Fruit fly (Drosophila melanogaster) whole organism, wandering third instar larva: ENCODE results near the gene CG17568.

Source experiments
- Abd-B ChIP-seq: fragments of >200 bp; optimal IDR thresholded peaks from 2 replicates; lab custom pipeline; 2017; ENCODE audit warnings: missing biosample characterization, missing genetic modification characterization
- CG32264 ChIP-seq: fragments of 200-800 bp; sonication (Bioruptor generic); optimal IDR thresholded peaks from 2 replicates; lab custom pipeline; 2016; ENCODE audit warnings: missing biosample characterization, missing genetic modification characterization
- CG9705 ChIP-seq: fragments of 200-800 bp; sonication (Bioruptor generic); optimal IDR thresholded peaks from 2 replicates; lab custom pipeline; 2018; ENCODE audit warnings: missing biosample characterization, mild to moderate bottlenecking, missing genetic modification characterization
- CrebA ChIP-seq: fragments of 200-800 bp; sonication (Bioruptor generic); optimal IDR thresholded peaks from 2 replicates; lab custom pipeline; 2016; ENCODE audit warnings: missing biosample characterization, mild to moderate bottlenecking, missing genetic modification characterization, borderline replicate concordance
- Dfd ChIP-seq: fragments of >200 bp; optimal IDR thresholded peaks from 2 replicates; lab custom pipeline; 2017; ENCODE audit warnings: missing biosample characterization, missing genetic modification characterization
- Dif ChIP-seq: fragments of 200-275, 200-300 bp; sonication (Bioruptor generic); optimal IDR thresholded peaks from 2 replicates; lab custom pipeline; 2018; ENCODE audit warnings: missing biosample characterization, missing genetic modification characterization; ENCODE audit not compliant: partially characterized antibody
- GATAd ChIP-seq: sonication (Bioruptor generic); optimal IDR thresholded peaks from 2 replicates; lab custom pipeline; 2016; ENCODE audit warnings: missing biosample characterization, missing genetic modification characterization
- HLH106 ChIP-seq: fragments of 200-800 bp; optimal IDR thresholded peaks from 3 replicates; lab custom pipeline; 2019; ENCODE audit warnings: missing biosample characterization, mild to moderate bottlenecking, missing genetic modification characterization, moderate library complexity
- Hnf4 ChIP-seq: fragments of 200-800 bp; sonication (Bioruptor generic); optimal IDR thresholded peaks from 2 replicates; lab custom pipeline; 2016; ENCODE audit warnings: missing biosample characterization, mild to moderate bottlenecking, missing genetic modification characterization
- Hr78 ChIP-seq: fragments of >200 bp; optimal IDR thresholded peaks from 2 replicates; lab custom pipeline; 2017; ENCODE audit warnings: missing biosample characterization, missing genetic modification characterization
- Hr83 ChIP-seq: fragments of 200-300 bp; sonication (Bioruptor generic); optimal IDR thresholded peaks from 2 replicates; lab custom pipeline; 2016; ENCODE audit warnings: missing biosample characterization, mild to moderate bottlenecking, missing genetic modification characterization, moderate library complexity; ENCODE audit not compliant: poor library complexity, severe bottlenecking
- Jra ChIP-seq: sonication (Bioruptor generic); optimal IDR thresholded peaks from 2 replicates; lab custom pipeline; 2016; ENCODE audit warnings: missing biosample characterization, missing genetic modification characterization
- Myc ChIP-seq: fragments of >200 bp; optimal IDR thresholded peaks from 2 replicates; lab custom pipeline; 2017
- OdsH ChIP-seq: fragments of 200-800 bp; sonication (Bioruptor generic); optimal IDR thresholded peaks from 2 replicates; lab custom pipeline; 2016; ENCODE audit warnings: missing biosample characterization, mild to moderate bottlenecking, missing genetic modification characterization
- Rel ChIP-seq, 2 experiments: fragments of 200-800 bp; sonication (Bioruptor generic) in 1 of 2; optimal IDR thresholded peaks; 2 replicates in 1 of 2; 3 replicates in 1 of 2; lab custom pipeline; 2016 to 2019; ENCODE audit warnings: mild to moderate bottlenecking in 2 of 2, missing biosample characterization in 2 of 2, missing genetic modification characterization in 2 of 2, moderate library complexity in 1 of 2
- Sp1 ChIP-seq: fragments of 200-800 bp; sonication (Bioruptor generic); optimal IDR thresholded peaks from 3 replicates; lab custom pipeline; 2019; ENCODE audit warnings: missing biosample characterization, mild to moderate bottlenecking, missing genetic modification characterization, moderate library complexity
- Vsx2 ChIP-seq: fragments of 200-300, 225-300 bp; sonication (Bioruptor generic); optimal IDR thresholded peaks from 2 replicates; lab custom pipeline; 2018; ENCODE audit warnings: missing biosample characterization, missing genetic modification characterization; ENCODE audit not compliant: partially characterized antibody
- br ChIP-seq: fragments of 200-800 bp; sonication (Bioruptor generic); optimal IDR thresholded peaks from 2 replicates; lab custom pipeline; 2016; ENCODE audit warnings: missing biosample characterization, missing genetic modification characterization
- brk ChIP-seq: fragments of 200-800 bp; sonication (Bioruptor generic); optimal IDR thresholded peaks from 2 replicates; lab custom pipeline; 2016; ENCODE audit warnings: missing biosample characterization, mild to moderate bottlenecking, missing genetic modification characterization
- dl ChIP-seq, 2 experiments: fragments of 175-275, 200-275 bp in 1 of 2; fragments of 200-275 bp in 1 of 2; sonication (Bioruptor generic); optimal IDR thresholded peaks; lab custom pipeline; 2018; ENCODE audit warnings: mild to moderate bottlenecking in 2 of 2, missing biosample characterization in 2 of 2, missing genetic modification characterization in 2 of 2, moderate library complexity in 2 of 2; ENCODE audit not compliant: partially characterized antibody in 2 of 2, insufficient read depth in 1 of 2
- dmrt93B ChIP-seq: fragments of 200-800 bp; sonication (Bioruptor generic); optimal IDR thresholded peaks from 2 replicates; lab custom pipeline; 2018; ENCODE audit warnings: missing biosample characterization, mild to moderate bottlenecking, missing genetic modification characterization
- dsf ChIP-seq: sonication (Bioruptor generic); optimal IDR thresholded peaks from 2 replicates; lab custom pipeline; 2016; ENCODE audit warnings: missing biosample characterization, missing genetic modification characterization, borderline replicate concordance
- foxo ChIP-seq, 2 experiments: fragments of 200-800 bp; sonication (Bioruptor generic); optimal IDR thresholded peaks; 2 replicates in 1 of 2; 3 replicates in 1 of 2; lab custom pipeline; 2016 to 2017; ENCODE audit warnings: missing biosample characterization in 2 of 2, missing genetic modification characterization in 2 of 2
- fru ChIP-seq: fragments of 200-800 bp; sonication (Bioruptor generic); optimal IDR thresholded peaks from 3 replicates; lab custom pipeline; 2016; ENCODE audit warnings: missing biosample characterization, mild to moderate bottlenecking, missing genetic modification characterization
- h ChIP-seq: fragments of 200-800 bp; sonication (Bioruptor generic); optimal IDR thresholded peaks from 3 replicates; lab custom pipeline; 2016; ENCODE audit warnings: missing biosample characterization, mild to moderate bottlenecking, missing genetic modification characterization
- jim ChIP-seq: fragments of 175-275, 200-325 bp; sonication (Bioruptor generic); optimal IDR thresholded peaks from 2 replicates; lab custom pipeline; 2016; ENCODE audit warnings: missing biosample characterization, mild to moderate bottlenecking, missing genetic modification characterization
- lola ChIP-seq: fragments of >200 bp; optimal IDR thresholded peaks from 2 replicates; lab custom pipeline; 2017; ENCODE audit warnings: missing biosample characterization, missing genetic modification characterization
- psq ChIP-seq: fragments of 200-800 bp; sonication (Bioruptor generic); optimal IDR thresholded peaks from 3 replicates; lab custom pipeline; 2017; ENCODE audit warnings: missing biosample characterization, mild to moderate bottlenecking, missing genetic modification characterization, moderate library complexity
- rgr ChIP-seq: fragments of 200-800 bp; sonication (Bioruptor generic); optimal IDR thresholded peaks from 3 replicates; lab custom pipeline; 2016; ENCODE audit warnings: missing biosample characterization, mild to moderate bottlenecking, missing genetic modification characterization
- sage ChIP-seq: fragments of 200-800 bp; sonication (Bioruptor generic); optimal IDR thresholded peaks from 2 replicates; lab custom pipeline; 2016; ENCODE audit warnings: missing biosample characterization, mild to moderate bottlenecking, missing genetic modification characterization
- tai ChIP-seq: sonication (Bioruptor generic); optimal IDR thresholded peaks from 2 replicates; lab custom pipeline; 2016; ENCODE audit warnings: missing biosample characterization, missing genetic modification characterization
- usp ChIP-seq: fragments of >200 bp; optimal IDR thresholded peaks from 2 replicates; lab custom pipeline; 2017; ENCODE audit warnings: missing biosample characterization, missing genetic modification characterization
- woc ChIP-seq: sonication (Bioruptor generic); optimal IDR thresholded peaks from 2 replicates; lab custom pipeline; 2016; ENCODE audit warnings: missing biosample characterization, mild to moderate bottlenecking, missing genetic modification characterization

CG17568 gene

dm6 chr2L:19158005-19158666, 23.4 kb downstream of the CG17568 start:
- TF ChIP-seq sage (GFP tag; lab: Kevin White, UChicago) (no peak), fru (GFP tag; lab: Kevin White, UChicago) (no peak), brk (GFP tag; lab: Kevin White, UChicago) (no peak), CrebA (GFP tag; lab: Kevin White, UChicago) (no peak), psq (GFP tag; lab: Kevin White, UChicago) (peak; percentile 86), OdsH (peak; percentile 52), Sp1 (GFP tag; lab: Kevin White, UChicago) (peak; percentile 67), Hr78 (no peak), GATAd (GFP tag; lab: Kevin White, UChicago) (no peak), Myc (no peak), usp (GFP tag; lab: Kevin White, UChicago) (no peak), h (GFP tag; lab: Kevin White, UChicago) (peak; percentile 38), Dif (peak; percentile 87), tai (GFP tag; lab: Kevin White, UChicago) (peak; percentile 50), dsf (no peak), Vsx2 (GFP tag; lab: Kevin White, UChicago) (peak; percentile 93), br (peak; percentile 41), dl (GFP tag; optimal IDR thresholded peaks at IDR 0.05; lab: Kevin White, UChicago; ENCODE audit: insufficient read depth in 1 of 2, partially characterized antibody in 2 of 2) (peak; percentile 73 to 88), lola (GFP tag; lab: Kevin White, UChicago) (no peak), Hr83 (peak; percentile 37), Dfd (GFP tag; lab: Kevin White, UChicago) (no peak), Jra (GFP tag; lab: Kevin White, UChicago) (no peak), CG32264 (GFP tag; lab: Kevin White, UChicago) (peak; percentile 5), HLH106 (tag; lab: Kevin White, UChicago) (no peak), dmrt93B (GFP tag; lab: Kevin White, UChicago) (no peak), woc (GFP tag; lab: Kevin White, UChicago) (peak; percentile 1), jim (GFP tag; lab: Kevin White, UChicago) (no peak), Rel (GFP tag; optimal IDR thresholded peaks at IDR 0.05; lab: Kevin White, UChicago) (peak; percentile 54), Rel (tag; optimal IDR thresholded peaks at IDR 0.05; lab: Kevin White, UChicago) (peak; percentile 50), foxo (GFP tag; optimal IDR thresholded peaks at IDR 0.05; lab: Kevin White, UChicago) (peak; percentile 2 to 10), CG9705 (GFP tag; lab: Kevin White, UChicago) (no peak), Hnf4 (GFP tag; lab: Kevin White, UChicago) (no peak)

- no peak for TF ChIP-seq brk (GFP tag; lab: Kevin White, UChicago)
- no peak for TF ChIP-seq Rel (GFP tag; optimal IDR thresholded peaks at IDR 0.05; lab: Kevin White, UChicago)
- TF ChIP-seq Rel (tag; optimal IDR thresholded peaks at IDR 0.05; lab: Kevin White, UChicago) = peak; percentile 74
- no peak for TF ChIP-seq Vsx2 (GFP tag; lab: Kevin White, UChicago)
- no peak for TF ChIP-seq woc (GFP tag; lab: Kevin White, UChicago)
- TF ChIP-seq dsf = no peak
- TF ChIP-seq OdsH = no peak
- no peak for TF ChIP-seq usp (GFP tag; lab: Kevin White, UChicago)
- peak; percentile 35 for TF ChIP-seq Hr83
- TF ChIP-seq, all 38 proteins: peak for 2
Observed at dm6 chr2L:19156737-19157287, 24.7 kb downstream of the CG17568 start.

- TF ChIP-seq Abd-B (GFP tag; lab: Kevin White, UChicago) (no peak), Dif (no peak), psq (GFP tag; lab: Kevin White, UChicago) (no peak), h (GFP tag; lab: Kevin White, UChicago) (peak; percentile 67), foxo (GFP tag; optimal IDR thresholded peaks at IDR 0.05; lab: Kevin White, UChicago) (peak in 1 of 2 experiments; percentile 8), woc (GFP tag; lab: Kevin White, UChicago) (peak; percentile 33), dl (GFP tag; optimal IDR thresholded peaks at IDR 0.05; lab: Kevin White, UChicago; ENCODE audit: insufficient read depth in 1 of 2, partially characterized antibody in 2 of 2) (no peak), rgr (GFP tag; lab: Kevin White, UChicago) (no peak), Rel (GFP tag; optimal IDR thresholded peaks at IDR 0.05; lab: Kevin White, UChicago) (no peak), Rel (tag; optimal IDR thresholded peaks at IDR 0.05; lab: Kevin White, UChicago) (no peak), tai (GFP tag; lab: Kevin White, UChicago) (no peak), fru (GFP tag; lab: Kevin White, UChicago) (peak; percentile 4)
Observed at dm6 chr2L:19155937-19156736, 25.4 kb downstream of the CG17568 start.
